Fruit fly (Drosophila melanogaster): ENCODE measurements around the gene CG9121.

The CG9121 gene

DNA sequence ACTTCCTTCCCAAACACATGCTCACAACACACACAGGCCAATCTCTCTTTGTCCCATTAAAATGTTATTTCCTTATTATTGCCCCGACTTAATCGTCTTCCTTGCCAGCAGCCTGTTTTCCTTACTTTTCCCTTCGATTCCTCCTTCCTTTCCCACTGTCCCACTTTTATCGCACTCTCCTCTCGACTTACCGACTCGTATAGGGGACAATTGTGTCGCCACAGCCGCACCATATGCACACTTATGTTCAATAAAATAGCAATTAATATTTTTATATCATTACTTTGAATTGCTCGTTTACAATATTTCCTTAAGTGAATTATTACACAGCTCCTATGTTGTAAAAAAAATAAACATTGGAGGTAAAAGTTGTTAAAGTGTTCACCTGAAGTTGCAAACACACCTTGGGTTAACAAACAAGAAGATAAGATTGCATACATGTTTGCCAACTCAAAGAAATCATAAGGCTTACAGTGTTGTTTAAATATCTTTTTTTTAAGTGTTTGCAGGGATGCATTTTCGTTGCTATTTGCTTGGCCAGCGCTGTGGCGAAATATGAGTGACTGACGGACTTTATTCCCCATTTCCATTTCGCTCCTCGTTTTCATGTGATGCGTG, 36.2 kb upstream of the CG9121 start (continued):
- TF ChIP-seq CG10321 (GFP tag; IDR thresholded peaks at IDR 0.05) (no peak), her (GFP tag; optimal IDR thresholded peaks at IDR 0.05) (peak; percentile 51), Six4 (GFP tag; optimal IDR thresholded peaks at IDR 0.05) (peak; percentile 66), ac (GFP tag; optimal IDR thresholded peaks at IDR 0.05) (peak; percentile 43), jigr1 (GFP tag; IDR thresholded peaks at IDR 0.05) (no peak), pum (GFP tag; optimal IDR thresholded peaks at IDR 0.05) (peak; percentile 55), Antp (GFP tag; optimal IDR thresholded peaks at IDR 0.05) (peak; percentile 60), Max (GFP tag; optimal IDR thresholded peaks at IDR 0.05) (peak; percentile 79), wor (GFP tag; IDR thresholded peaks at IDR 0.05) (peak; percentile 56), psq (GFP tag; optimal IDR thresholded peaks at IDR 0.05) (peak; percentile 26), twi (tag; optimal IDR thresholded peaks at IDR 0.05) (peak; percentile 53), gcm (GFP tag; optimal IDR thresholded peaks at IDR 0.05) (peak; percentile 83), CG4854 (GFP tag; optimal IDR thresholded peaks at IDR 0.05) (peak; percentile 68), Stat92E (GFP tag; optimal IDR thresholded peaks at IDR 0.05) (no peak), CG17612 (GFP tag; IDR thresholded peaks at IDR 0.05) (no peak), sens (GFP tag) (peak; percentile 94), pho (GFP tag; optimal IDR thresholded peaks at IDR 0.05) (peak; percentile 24), chinmo (GFP tag; IDR thresholded peaks at IDR 0.05; ENCODE audit: partially characterized antibody) (no peak), Blimp-1 (GFP tag; optimal IDR thresholded peaks at IDR 0.05) (peak; percentile 75), CG8281 (tag; optimal IDR thresholded peaks at IDR 0.05) (peak; percentile 67), CG10565 (GFP tag; optimal IDR thresholded peaks at IDR 0.05) (peak; percentile 23), Hmx (GFP tag; optimal IDR thresholded peaks at IDR 0.05) (no peak), CG1647 (GFP tag; optimal IDR thresholded peaks at IDR 0.05) (peak; percentile 82), Ada2b (GFP tag; IDR thresholded peaks at IDR 0.05) (peak; percentile 54), Sry-β (GFP tag; optimal IDR thresholded peaks at IDR 0.05) (peak; percentile 25), ems (GFP tag; optimal IDR thresholded peaks at IDR 0.05) (peak; percentile 63), jing (GFP tag; optimal IDR thresholded peaks at IDR 0.05) (peak; percentile 67), Side (GFP tag; optimal IDR thresholded peaks at IDR 0.05) (peak; percentile 55), CG15514 (GFP tag; optimal IDR thresholded peaks at IDR 0.05) (peak; percentile 63), gro (GFP tag; optimal IDR thresholded peaks at IDR 0.05) (peak; percentile 72), lola (GFP tag; optimal IDR thresholded peaks at IDR 0.05) (peak in 1 of 3 experiments; percentile 67), hbn (GFP tag; IDR thresholded peaks at IDR 0.05; ENCODE audit: partially characterized antibody) (no peak), CG43689 (GFP tag; IDR thresholded peaks at IDR 0.05) (peak; percentile 62; the same call in 1 of the 2 replicates), Hr39 (optimal IDR thresholded peaks at IDR 0.05) (no peak), Fer1 (GFP tag; optimal IDR thresholded peaks at IDR 0.05) (peak; percentile 86), kay (GFP tag; optimal IDR thresholded peaks at IDR 0.05) (peak; percentile 58), CG7928 (GFP tag; optimal IDR thresholded peaks at IDR 0.05) (peak; percentile 8), crol (GFP tag; IDR thresholded peaks at IDR 0.05) (0 out of 2 replicates have a peak, but pooled peaks have one; percentile 29), Hr3 (GFP tag; optimal IDR thresholded peaks at IDR 0.05) (peak; percentile 48), nom (GFP tag; optimal IDR thresholded peaks at IDR 0.05) (peak; percentile 84), Doc2 (GFP tag; IDR thresholded peaks at IDR 0.05) (no peak), Hsf (GFP tag; optimal IDR thresholded peaks at IDR 0.05) (peak; percentile 72), row (GFP tag; IDR thresholded peaks at IDR 0.05) (peak; percentile 69), ranshi (GFP tag; IDR thresholded peaks at IDR 0.05) (peak; percentile 46; the same call in 1 of the 2 replicates), Hr51 (GFP tag; optimal IDR thresholded peaks at IDR 0.05) (peak; percentile 51 to 89), CG3065 (GFP tag; optimal IDR thresholded peaks at IDR 0.05) (no peak), pita (GFP tag; optimal IDR thresholded peaks at IDR 0.05) (no peak), CG17912 (GFP tag; optimal IDR thresholded peaks at IDR 0.05) (no peak), slou (GFP tag; optimal IDR thresholded peaks at IDR 0.05) (peak; percentile 81), Poxn (GFP tag; IDR thresholded peaks at IDR 0.05) (no peak)

All from whole organism, embryonic.